Worm (Caenorhabditis elegans) whole organism, L4 larva: ENCODE measurements around the gene Y77E11A.12.

ENCODE experiments used
- D1046.2 ChIP-seq: fragments of 200-800 bp; sonication (Bioruptor generic); IDR thresholded peaks from 2 replicates; pipeline ENCODE4 v1.3.6; 2022; ENCODE audit warnings: missing genetic modification characterization, missing compliant biosample characterization
- F44E2.7 ChIP-seq: fragments of 200-800 bp; sonication (Bioruptor generic); IDR thresholded peaks from 2 replicates; pipeline ENCODE4 v2.1.2; 2022; ENCODE audit warnings: missing genetic modification characterization, missing compliant biosample characterization
- Y105C5A.15 ChIP-seq: fragments of 200-800 bp; sonication (Bioruptor generic); IDR thresholded peaks from 2 replicates; pipeline ENCODE4 v1.3.6; 2022; ENCODE audit warnings: missing genetic modification characterization, missing compliant biosample characterization
- Y75B8A.6 ChIP-seq: fragments of 200-800 bp; sonication (Bioruptor generic); IDR thresholded peaks from 2 replicates; pipeline ENCODE4 v1.3.6; 2022; ENCODE audit warnings: missing genetic modification reagents, missing genetic modification characterization, missing compliant biosample characterization
- aha-1 ChIP-seq: fragments of 150-350 bp; peaks from one replicate; lab custom pipeline; 2014; ENCODE audit warnings: missing biosample characterization, missing genetic modification characterization
- attf-4 ChIP-seq: sonication (generic microtip); optimal IDR thresholded peaks from 3 replicates; lab custom pipeline; 2017; ENCODE audit warnings: missing biosample characterization, missing genetic modification characterization
- ceh-44 ChIP-seq: fragments of 200-800 bp; sonication (Bioruptor generic); IDR thresholded peaks from 2 replicates; pipeline ENCODE4 v1.3.6; 2022; ENCODE audit warnings: missing genetic modification reagents, missing genetic modification characterization, missing compliant biosample characterization
- cey-2 ChIP-seq: sonication (generic microtip); optimal IDR thresholded peaks from 3 replicates; lab custom pipeline; 2017; ENCODE audit warnings: missing genetic modification characterization, mild to moderate bottlenecking, missing compliant biosample characterization, antibody characterized with exemption, borderline replicate concordance; ENCODE audit not compliant: insufficient read depth
- ctbp-1 ChIP-seq: fragments of 200-800 bp; sonication (Bioruptor generic); IDR thresholded peaks from 2 replicates; pipeline ENCODE4 v1.3.6; 2022; ENCODE audit warnings: missing genetic modification reagents, missing genetic modification characterization, missing compliant biosample characterization
- daf-16 ChIP-seq, 3 experiments: sonication (generic microtip); optimal IDR thresholded peaks; 2 replicates each; lab custom pipeline; 2016 to 2017; ENCODE audit warnings: missing genetic modification characterization in 3 of 3, missing genetic modification reagents in 3 of 3, mild to moderate bottlenecking in 2 of 3, missing compliant biosample characterization in 2 of 3, missing biosample characterization in 1 of 3, moderate library complexity in 1 of 3
- daf-8 ChIP-seq: fragments of 200-800 bp; sonication (Bioruptor generic); IDR thresholded peaks from 2 replicates; pipeline ENCODE4 v1.3.6; 2022; ENCODE audit warnings: missing genetic modification characterization, missing compliant biosample characterization
- dmd-6 ChIP-seq: fragments of 200-800 bp; sonication (Bioruptor generic); IDR thresholded peaks from 2 replicates; pipeline ENCODE4 v1.3.6; 2022; ENCODE audit warnings: missing genetic modification reagents, missing genetic modification characterization, missing compliant biosample characterization
- dmd-8 ChIP-seq: fragments of 200-800 bp; sonication (Bioruptor generic); IDR thresholded peaks from 2 replicates; pipeline ENCODE4 v1.3.6; 2022; ENCODE audit warnings: missing genetic modification characterization, missing compliant biosample characterization
- dpl-1 ChIP-seq: fragments of 150-350 bp; optimal IDR thresholded peaks from 2 replicates; lab custom pipeline; 2014; ENCODE audit warnings: missing biosample characterization, missing genetic modification reagents, missing genetic modification characterization
- duxl-1 ChIP-seq: sonication (generic microtip); optimal IDR thresholded peaks from 2 replicates; lab custom pipeline; 2016; ENCODE audit warnings: mild to moderate bottlenecking, missing genetic modification characterization, moderate library complexity, missing compliant biosample characterization; ENCODE audit not compliant: poor library complexity
- egl-27 ChIP-seq: sonication (generic microtip); optimal IDR thresholded peaks from 3 replicates; lab custom pipeline; 2017; ENCODE audit warnings: missing biosample characterization, missing genetic modification reagents, missing genetic modification characterization
- fkh-10 ChIP-seq: fragments of 150-350 bp; optimal IDR thresholded peaks from 2 replicates; lab custom pipeline; 2014; ENCODE audit warnings: missing biosample characterization, missing genetic modification reagents, missing genetic modification characterization
- fos-1 ChIP-seq: fragments of 150-350 bp; optimal IDR thresholded peaks from 2 replicates; lab custom pipeline; 2014; ENCODE audit warnings: missing biosample characterization, missing genetic modification characterization
- hlh-11 ChIP-seq: fragments of 200-800 bp; sonication (Bioruptor generic); optimal IDR thresholded peaks from 2 replicates; lab custom pipeline; 2018; ENCODE audit warnings: mild to moderate bottlenecking, missing genetic modification characterization, missing compliant biosample characterization
- hlh-30 ChIP-seq: sonication (generic microtip); optimal IDR thresholded peaks from 2 replicates; lab custom pipeline; 2017; ENCODE audit warnings: antibody characterized with exemption, mild to moderate bottlenecking, missing genetic modification characterization, missing compliant biosample characterization; ENCODE audit not compliant: insufficient read depth
- hmg-1.1 ChIP-seq: fragments of 200-800 bp; sonication (Bioruptor generic); IDR thresholded peaks from 2 replicates; pipeline ENCODE4 v1.3.6; 2022; ENCODE audit warnings: missing genetic modification reagents, missing genetic modification characterization, missing compliant biosample characterization
- lim-7 ChIP-seq: fragments of 200-800 bp; sonication (Bioruptor generic); IDR thresholded peaks from 2 replicates; pipeline ENCODE4 v1.3.6; 2022; ENCODE audit warnings: missing genetic modification characterization, missing compliant biosample characterization
- lin-1 ChIP-seq: fragments of 200-800 bp; sonication (Bioruptor generic); IDR thresholded peaks from 2 replicates; pipeline ENCODE4 v1.3.6; 2022; ENCODE audit warnings: missing genetic modification reagents, missing genetic modification characterization, missing compliant biosample characterization
- lin-13 ChIP-seq: fragments of 150-350 bp; optimal IDR thresholded peaks from 2 replicates; lab custom pipeline; 2014; ENCODE audit warnings: missing biosample characterization, missing genetic modification reagents, missing genetic modification characterization
- lin-29 ChIP-seq: fragments of 200-800 bp; sonication (Bioruptor generic); IDR thresholded peaks from 2 replicates; pipeline ENCODE4 v1.3.6; 2022; ENCODE audit warnings: missing genetic modification reagents, missing genetic modification characterization, missing compliant biosample characterization
- lin-38 ChIP-seq: fragments of 200-800 bp; sonication (Bioruptor generic); IDR thresholded peaks from 2 replicates; pipeline ENCODE4 v1.3.6; 2022; ENCODE audit warnings: missing genetic modification reagents, missing genetic modification characterization, missing compliant biosample characterization
- lin-39 ChIP-seq: fragments of 150-350 bp; optimal IDR thresholded peaks from 2 replicates; lab custom pipeline; 2014; ENCODE audit warnings: missing biosample characterization, missing genetic modification reagents, missing genetic modification characterization
- lsy-2 ChIP-seq, 2 experiments: fragments of 150-350 bp in 1 of 2; sonication (generic microtip) in 1 of 2; optimal IDR thresholded peaks; 2 replicates each; lab custom pipeline; 2014 to 2017; ENCODE audit warnings: missing biosample characterization in 2 of 2, missing genetic modification characterization in 2 of 2
- madf-5 ChIP-seq, 2 experiments: fragments of 200-800 bp; sonication (Bioruptor generic); IDR thresholded peaks; 2 replicates each; pipeline ENCODE4 v1.3.6; 2022; ENCODE audit warnings: missing compliant biosample characterization in 2 of 2, missing genetic modification characterization in 2 of 2
- mdl-1 ChIP-seq, 2 experiments: fragments of 150-350 bp in 1 of 2; sonication (generic microtip) in 1 of 2; optimal IDR thresholded peaks; 2 replicates each; lab custom pipeline; 2014 to 2017; ENCODE audit warnings: missing biosample characterization in 2 of 2, missing genetic modification characterization in 2 of 2
- mxl-3 ChIP-seq: fragments of 200-800 bp; sonication (Bioruptor generic); optimal IDR thresholded peaks from 2 replicates; lab custom pipeline; 2018; ENCODE audit warnings: mild to moderate bottlenecking, missing genetic modification characterization, missing compliant biosample characterization
- nhr-102 ChIP-seq: sonication (generic microtip); optimal IDR thresholded peaks from 2 replicates; lab custom pipeline; 2016; ENCODE audit warnings: mild to moderate bottlenecking, missing genetic modification characterization, moderate library complexity, missing compliant biosample characterization
- nhr-237 ChIP-seq: sonication (generic microtip); optimal IDR thresholded peaks from 2 replicates; lab custom pipeline; 2017; ENCODE audit warnings: missing biosample characterization, missing genetic modification characterization
- pha-4 ChIP-seq, 2 experiments: fragments of 150-350 bp in 1 of 2; fragments of 200-800 bp in 1 of 2; sonication (Bioruptor generic) in 1 of 2; IDR thresholded peaks in 1 of 2; optimal IDR thresholded peaks in 1 of 2; 2 replicates each; pipeline versions ENCODE4 v1.3.6 to Lab custom; 2014 to 2022; ENCODE audit warnings: missing genetic modification characterization in 2 of 2, missing genetic modification reagents in 2 of 2, missing biosample characterization in 1 of 2, missing compliant biosample characterization in 1 of 2
- php-3 ChIP-seq: fragments of 200-800 bp; sonication (Bioruptor generic); IDR thresholded peaks from 2 replicates; pipeline ENCODE4 v1.3.6; 2022; ENCODE audit warnings: missing genetic modification reagents, missing genetic modification characterization, missing compliant biosample characterization
- pqm-1 ChIP-seq: sonication (generic microtip); optimal IDR thresholded peaks from 2 replicates; lab custom pipeline; 2017; ENCODE audit warnings: missing biosample characterization, missing genetic modification characterization
- rbr-2 ChIP-seq: sonication (generic microtip); optimal IDR thresholded peaks from 2 replicates; lab custom pipeline; 2016; ENCODE audit warnings: missing genotype, missing genetic modification characterization, missing compliant biosample characterization
- saeg-2 ChIP-seq: fragments of 200-800 bp; sonication (Bioruptor generic); IDR thresholded peaks from 2 replicates; pipeline ENCODE4 v1.3.6; 2022; ENCODE audit warnings: missing genetic modification reagents, missing genetic modification characterization, missing compliant biosample characterization
- snpc-1.2 ChIP-seq: fragments of 200-800 bp; sonication (Bioruptor generic); IDR thresholded peaks from 2 replicates; pipeline ENCODE4 v1.3.6; 2022; ENCODE audit warnings: missing genetic modification reagents, missing genetic modification characterization, missing compliant biosample characterization
- spr-3 ChIP-seq: fragments of 200-800 bp; sonication (Bioruptor generic); optimal IDR thresholded peaks from 2 replicates; lab custom pipeline; 2018; ENCODE audit warnings: mild to moderate bottlenecking, missing genetic modification characterization, missing compliant biosample characterization
- tag-97 ChIP-seq: fragments of 200-800 bp; sonication (Bioruptor generic); IDR thresholded peaks from 2 replicates; pipeline ENCODE4 v1.3.6; 2022; ENCODE audit warnings: missing genetic modification characterization, missing compliant biosample characterization
- unc-62 ChIP-seq, 3 experiments: fragments of 150-350 bp in 1 of 3; sonication (generic microtip); optimal IDR thresholded peaks in 2 of 3; peaks in 1 of 3; 1 replicate in 1 of 3; 2 replicates in 2 of 3; lab custom pipeline; 2014 to 2017; ENCODE audit warnings: missing biosample characterization in 3 of 3, missing genetic modification characterization in 3 of 3, missing genetic modification reagents in 3 of 3, missing genotype in 1 of 3
- vab-7 ChIP-seq: fragments of 200-800 bp; sonication (Bioruptor generic); IDR thresholded peaks from 2 replicates; pipeline ENCODE4 v1.3.6; 2022; ENCODE audit warnings: missing genetic modification reagents, missing genetic modification characterization, missing compliant biosample characterization
- zip-11 ChIP-seq: fragments of 200-800 bp; sonication (Bioruptor generic); IDR thresholded peaks from 2 replicates; pipeline ENCODE4 v1.3.6; 2022; ENCODE audit warnings: missing genetic modification characterization, missing compliant biosample characterization
- zip-2 ChIP-seq: fragments of 150-350 bp; optimal IDR thresholded peaks from 2 replicates; lab custom pipeline; 2014; ENCODE audit warnings: missing biosample characterization, missing genetic modification characterization
- ztf-11 ChIP-seq: fragments of 150-350 bp; optimal IDR thresholded peaks from 2 replicates; lab custom pipeline; 2014; ENCODE audit warnings: missing biosample characterization, missing genetic modification characterization

Y77E11A.12 gene

DNA sequence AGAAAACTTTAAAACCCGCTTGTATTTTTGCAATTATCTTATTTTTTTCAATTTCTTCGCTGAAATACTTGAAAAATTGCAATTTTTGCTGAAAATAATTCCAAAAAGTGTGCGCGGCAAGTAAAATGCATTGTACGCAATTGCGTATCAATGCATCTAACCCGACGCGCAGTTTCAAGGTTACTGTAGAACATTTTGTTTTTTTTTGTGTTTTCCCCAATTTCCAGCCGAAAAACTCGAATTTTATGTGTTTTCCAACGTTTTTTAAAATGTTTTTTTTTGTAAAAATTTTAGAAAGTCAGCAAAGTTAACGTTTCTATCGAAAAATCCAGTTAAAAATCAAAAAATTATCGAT is 21.7 kb upstream of the Y77E11A.12 start:
- TF ChIP-seq unc-62 (GFP tag; optimal IDR thresholded peaks at IDR 0.05 in 1 of 2; lab: Kevin White, UChicago): peak in 1 of 2 experiments; percentile 14
- TF ChIP-seq unc-62 (tag; optimal IDR thresholded peaks at IDR 0.05; lab: Kevin White, UChicago): no peak
- TF ChIP-seq lin-38 (GFP tag; lab: Robert Waterston, UW): no peak

DNA sequence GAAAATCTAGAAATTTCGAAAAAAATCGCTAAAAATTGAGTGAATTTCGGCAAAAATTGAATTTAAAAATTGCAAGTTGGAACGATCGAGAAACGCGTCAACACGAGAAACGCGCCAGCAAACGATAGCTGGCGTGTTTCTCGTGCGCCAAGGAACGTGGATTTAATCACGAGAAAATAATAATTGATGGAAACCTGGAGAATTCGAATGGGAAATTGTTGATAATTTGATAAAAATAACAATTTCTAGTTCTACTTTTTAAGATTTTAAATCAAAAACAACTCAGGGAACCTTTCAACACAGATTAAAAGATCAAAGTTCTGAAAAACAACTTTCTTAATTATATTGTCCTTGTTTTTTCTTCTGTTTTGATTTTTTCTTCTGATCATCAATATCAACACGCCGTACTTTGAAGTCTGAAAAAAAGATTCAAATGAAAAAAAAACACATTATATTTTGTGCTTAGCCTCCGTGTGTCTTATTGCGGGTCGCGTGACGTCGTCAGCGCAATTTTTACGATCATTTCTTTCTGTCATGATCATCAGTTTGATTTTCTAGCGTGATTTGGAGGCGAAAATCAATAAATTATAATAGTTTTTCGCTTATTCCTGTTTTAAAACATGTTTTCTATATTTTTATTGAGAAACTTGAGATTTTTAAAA is 21.2 kb upstream of the Y77E11A.12 start, which contains the start of gene npp-20:
TSS of gene npp-20 (minus strand) at position 6 of the 662 bp plus-strand sequence.
- TF ChIP-seq madf-5 (GFP tag; IDR thresholded peaks at IDR 0.05; lab: Robert Waterston, UW) (no peak), aha-1 (tag; lab: Kevin White, UChicago) (peak; percentile 99), spr-3 (no peak), ctbp-1 (no peak), vab-7 (no peak), mxl-3 (GFP tag; lab: Kevin White, UChicago) (no peak), egl-27 (tag; lab: Kevin White, UChicago) (no peak), pha-4 (GFP tag; IDR thresholded peaks at IDR 0.05; lab: Robert Waterston, UW) (no peak), pha-4 (tag; optimal IDR thresholded peaks at IDR 0.05; lab: Kevin White, UChicago) (no peak), Y105C5A.15 (GFP tag; lab: Robert Waterston, UW) (no peak), lin-13 (peak; percentile 15), hlh-30 (peak; percentile 62), lin-29 (GFP tag; lab: Robert Waterston, UW) (no peak), dpl-1 (GFP tag; lab: Kevin White, UChicago) (peak; percentile 70), duxl-1 (tag; lab: Kevin White, UChicago) (peak; percentile 59), daf-8 (GFP tag; lab: Robert Waterston, UW) (no peak), cey-2 (tag; lab: Kevin White, UChicago) (no peak), Y75B8A.6 (no peak), fos-1 (tag; lab: Kevin White, UChicago) (no peak), unc-62 (GFP tag; optimal IDR thresholded peaks at IDR 0.05 in 1 of 2; lab: Kevin White, UChicago) (peak in 1 of 2 experiments; percentile 75), unc-62 (tag; optimal IDR thresholded peaks at IDR 0.05; lab: Kevin White, UChicago) (no peak), zip-2 (tag; lab: Kevin White, UChicago) (no peak), hmg-1.1 (GFP tag; lab: Robert Waterston, UW) (peak; percentile 56), attf-4 (no peak), lin-1 (GFP tag; lab: Robert Waterston, UW) (no peak), dmd-8 (no peak), rbr-2 (tag; lab: Kevin White, UChicago) (peak; percentile 40), lim-7 (no peak), mdl-1 (tag; optimal IDR thresholded peaks at IDR 0.05; lab: Kevin White, UChicago) (no peak), fkh-10 (GFP tag; lab: Kevin White, UChicago) (no peak), pqm-1 (tag; lab: Kevin White, UChicago) (no peak), F44E2.7 (no peak), php-3 (GFP tag; lab: Robert Waterston, UW) (peak; percentile 52; the same call in 1 of the 2 replicates), ceh-44 (GFP tag; lab: Robert Waterston, UW) (no peak), D1046.2 (GFP tag; lab: Robert Waterston, UW) (no peak), ztf-11 (tag; lab: Kevin White, UChicago) (no peak), zip-11 (GFP tag; lab: Robert Waterston, UW) (no peak), nhr-237 (no peak), nhr-102 (tag; lab: Kevin White, UChicago) (peak; percentile 41), snpc-1.2 (GFP tag; lab: Robert Waterston, UW) (no peak), tag-97 (GFP tag; lab: Robert Waterston, UW) (no peak), lsy-2 (tag; optimal IDR thresholded peaks at IDR 0.05; lab: Kevin White, UChicago) (peak in 1 of 2 experiments; percentile 68), lin-39 (tag; lab: Kevin White, UChicago) (no peak), saeg-2 (GFP tag; lab: Robert Waterston, UW) (no peak), dmd-6 (GFP tag; lab: Robert Waterston, UW) (peak; percentile 22; the same call in 1 of the 2 replicates), hlh-11 (tag; lab: Kevin White, UChicago) (peak; percentile 43), daf-16 (GFP tag; optimal IDR thresholded peaks at IDR 0.05; lab: Kevin White, UChicago) (no peak), daf-16 (tag; optimal IDR thresholded peaks at IDR 0.05; lab: Kevin White, UChicago) (peak; percentile 21)
